Worm (Caenorhabditis elegans): ENCODE measurements around the gene F53F4.18.

F53F4.18 gene

DNA sequence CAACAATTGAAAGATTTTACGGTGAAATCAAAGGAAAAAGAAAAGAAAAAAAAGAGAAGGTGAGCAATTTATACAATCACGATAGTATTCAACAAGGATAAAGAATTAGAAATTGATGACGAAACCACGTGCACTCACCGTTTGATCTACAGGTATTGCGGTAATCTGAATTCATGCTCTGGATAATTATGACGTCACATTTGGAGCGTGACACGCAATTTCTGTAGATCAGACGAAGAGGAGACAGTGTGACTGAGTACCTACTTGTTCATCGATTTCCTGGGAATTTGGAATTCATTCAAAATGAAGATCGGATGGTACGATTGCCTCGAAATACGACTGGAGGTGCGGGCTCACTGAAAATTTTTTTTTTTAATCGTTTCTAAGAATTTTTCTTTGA is 8.4 kb downstream of the F53F4.18 start:
- TF ChIP-seq klf-2 (GFP tag; conservative IDR thresholded peaks at IDR 0.05): no peak
- TF ChIP-seq ref-1 (GFP tag; conservative IDR thresholded peaks at IDR 0.05): no peak
- no peak for TF ChIP-seq med-1 (GFP tag; optimal IDR thresholded peaks at IDR 0.05; ENCODE audit: insufficient read depth)
- no peak for TF ChIP-seq cog-1 (tag; optimal IDR thresholded peaks at IDR 0.05)
- TF ChIP-seq T22C8.4 (GFP tag; IDR thresholded peaks at IDR 0.05): no peak
- TF ChIP-seq ztf-29 (GFP tag; IDR thresholded peaks at IDR 0.05): no peak
- TF ChIP-seq tab-1 (GFP tag; IDR thresholded peaks at IDR 0.05): no peak
- no peak for TF ChIP-seq flt-1 (GFP tag; IDR thresholded peaks at IDR 0.05)
- no peak for TF ChIP-seq ztf-23 (GFP tag; IDR thresholded peaks at IDR 0.05)

DNA sequence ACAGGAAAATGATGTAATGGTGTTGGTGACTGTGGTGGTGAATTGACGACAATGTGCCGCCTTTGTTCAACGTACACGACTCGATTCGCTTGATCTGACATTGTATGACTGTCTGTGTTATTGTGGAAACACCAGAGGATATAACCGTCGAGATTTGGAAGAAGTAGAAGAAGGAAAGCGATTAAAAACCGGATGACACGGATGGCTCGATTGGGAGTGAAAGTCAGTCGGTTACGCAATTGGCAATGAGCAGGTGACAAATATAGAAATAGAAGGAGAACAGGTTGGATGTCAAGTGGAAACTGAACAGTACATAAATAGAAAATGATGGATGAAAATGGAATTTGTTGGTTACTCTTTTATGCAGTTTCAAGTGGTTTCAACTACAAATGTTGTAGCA is 11.0 kb downstream of the F53F4.18 start, which contains the start of gene rdy-2:
Gene rdy-2, minus strand, starts transcription at position 101 of the 400 bp plus-strand sequence.
- TF ChIP-seq klf-2 (GFP tag; conservative IDR thresholded peaks at IDR 0.05) (no peak), tab-1 (GFP tag; IDR thresholded peaks at IDR 0.05) (no peak), flt-1 (GFP tag; IDR thresholded peaks at IDR 0.05) (no peak)

ce11 chrV:13606651-13607242 is 16.8 kb downstream of the F53F4.18 start, which contains the start of gene fmo-4:
TSS of gene fmo-4 (minus strand) at chrV:13606701.
- TF ChIP-seq ztf-23 (GFP tag; IDR thresholded peaks at IDR 0.05) (no peak), klf-2 (GFP tag; conservative IDR thresholded peaks at IDR 0.05) (no peak), flt-1 (GFP tag; IDR thresholded peaks at IDR 0.05) (no peak), T22C8.4 (GFP tag; IDR thresholded peaks at IDR 0.05) (no peak), ref-1 (GFP tag; conservative IDR thresholded peaks at IDR 0.05) (no peak), ztf-29 (GFP tag; IDR thresholded peaks at IDR 0.05) (no peak), cog-1 (tag; optimal IDR thresholded peaks at IDR 0.05) (no peak)

ce11 chrV:13608486-13608885 is 18.6 kb downstream of the F53F4.18 start:
- TF ChIP-seq med-1 (GFP tag; optimal IDR thresholded peaks at IDR 0.05; ENCODE audit: insufficient read depth) (no peak), flt-1 (GFP tag; IDR thresholded peaks at IDR 0.05) (no peak), cog-1 (tag; optimal IDR thresholded peaks at IDR 0.05) (no peak), T22C8.4 (GFP tag; IDR thresholded peaks at IDR 0.05) (no peak), klf-2 (GFP tag; conservative IDR thresholded peaks at IDR 0.05) (no peak), tab-1 (GFP tag; IDR thresholded peaks at IDR 0.05) (no peak), ztf-23 (GFP tag; IDR thresholded peaks at IDR 0.05) (no peak), ztf-29 (GFP tag; IDR thresholded peaks at IDR 0.05) (no peak), ref-1 (GFP tag; conservative IDR thresholded peaks at IDR 0.05) (no peak)

DNA sequence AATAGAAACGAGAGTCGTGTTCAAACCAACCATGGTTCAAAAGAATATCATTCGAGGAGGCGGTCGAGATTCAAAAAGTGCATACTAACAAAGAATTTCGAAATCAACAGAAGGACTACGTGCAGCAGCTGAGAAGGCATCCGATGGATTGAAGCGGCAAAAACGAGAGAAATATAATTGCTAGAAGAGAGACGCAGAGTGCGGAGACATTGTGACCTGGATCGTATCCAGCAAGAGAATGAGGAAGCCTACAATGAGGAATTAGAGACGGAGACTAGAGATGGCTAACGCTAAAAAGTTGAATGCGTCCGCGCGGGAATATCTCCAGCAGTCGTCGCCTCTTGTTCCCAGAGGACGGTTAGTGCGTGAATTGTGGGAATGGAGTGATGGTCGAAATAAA is 19.9 kb downstream of the F53F4.18 start:
- no peak for TF ChIP-seq med-1 (GFP tag; optimal IDR thresholded peaks at IDR 0.05; ENCODE audit: insufficient read depth)
- TF ChIP-seq tab-1 (GFP tag; IDR thresholded peaks at IDR 0.05): no peak
- TF ChIP-seq ztf-23 (GFP tag; IDR thresholded peaks at IDR 0.05): no peak
- no peak for TF ChIP-seq klf-2 (GFP tag; conservative IDR thresholded peaks at IDR 0.05)
- TF ChIP-seq ref-1 (GFP tag; conservative IDR thresholded peaks at IDR 0.05): no peak
- no peak for TF ChIP-seq ztf-29 (GFP tag; IDR thresholded peaks at IDR 0.05)
- TF ChIP-seq T22C8.4 (GFP tag; IDR thresholded peaks at IDR 0.05): no peak
- no peak for TF ChIP-seq flt-1 (GFP tag; IDR thresholded peaks at IDR 0.05)

DNA sequence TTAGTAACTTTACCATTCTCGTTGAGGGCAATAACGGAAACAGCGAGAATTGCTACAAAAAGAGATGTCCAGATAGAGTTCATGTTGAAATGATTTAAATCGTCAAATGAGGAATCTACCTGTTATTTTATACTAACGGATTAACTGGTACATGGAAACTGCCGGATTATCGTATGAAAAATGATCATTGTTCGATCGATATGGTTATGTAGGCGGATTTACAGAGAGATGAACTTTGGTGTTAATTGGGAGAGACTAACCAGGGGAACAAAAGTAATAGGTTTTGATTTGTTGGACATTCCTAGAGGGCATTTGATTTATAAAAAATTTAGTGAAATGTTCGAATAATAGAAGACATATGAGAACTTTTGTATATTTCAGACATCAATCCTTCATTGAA is 21.9 kb downstream of the F53F4.18 start, which contains the start of gene spig-9:
Gene spig-9, minus strand, starts transcription at position 101 of the 400 bp plus-strand sequence.
- TF ChIP-seq cog-1 (tag; optimal IDR thresholded peaks at IDR 0.05) (no peak), tab-1 (GFP tag; IDR thresholded peaks at IDR 0.05) (no peak), T22C8.4 (GFP tag; IDR thresholded peaks at IDR 0.05) (no peak), ztf-29 (GFP tag; IDR thresholded peaks at IDR 0.05) (no peak), ref-1 (GFP tag; conservative IDR thresholded peaks at IDR 0.05) (no peak), med-1 (GFP tag; optimal IDR thresholded peaks at IDR 0.05; ENCODE audit: insufficient read depth) (no peak), flt-1 (GFP tag; IDR thresholded peaks at IDR 0.05) (no peak), klf-2 (GFP tag; conservative IDR thresholded peaks at IDR 0.05) (no peak), ztf-23 (GFP tag; IDR thresholded peaks at IDR 0.05) (no peak)

- TF ChIP-seq ztf-29 (GFP tag; IDR thresholded peaks at IDR 0.05) (no peak), cog-1 (tag; optimal IDR thresholded peaks at IDR 0.05) (no peak), ref-1 (GFP tag; conservative IDR thresholded peaks at IDR 0.05) (no peak), med-1 (GFP tag; optimal IDR thresholded peaks at IDR 0.05; ENCODE audit: insufficient read depth) (no peak), klf-2 (GFP tag; conservative IDR thresholded peaks at IDR 0.05) (no peak), T22C8.4 (GFP tag; IDR thresholded peaks at IDR 0.05) (no peak), ztf-23 (GFP tag; IDR thresholded peaks at IDR 0.05) (no peak), flt-1 (GFP tag; IDR thresholded peaks at IDR 0.05) (no peak), tab-1 (GFP tag; IDR thresholded peaks at IDR 0.05) (no peak)
Observed at ce11 chrV:13613870-13614269, 23.9 kb downstream of the F53F4.18 start, which contains the start of gene F53F4.7. TSS of gene F53F4.7 (minus strand) at chrV:13613970.

DNA sequence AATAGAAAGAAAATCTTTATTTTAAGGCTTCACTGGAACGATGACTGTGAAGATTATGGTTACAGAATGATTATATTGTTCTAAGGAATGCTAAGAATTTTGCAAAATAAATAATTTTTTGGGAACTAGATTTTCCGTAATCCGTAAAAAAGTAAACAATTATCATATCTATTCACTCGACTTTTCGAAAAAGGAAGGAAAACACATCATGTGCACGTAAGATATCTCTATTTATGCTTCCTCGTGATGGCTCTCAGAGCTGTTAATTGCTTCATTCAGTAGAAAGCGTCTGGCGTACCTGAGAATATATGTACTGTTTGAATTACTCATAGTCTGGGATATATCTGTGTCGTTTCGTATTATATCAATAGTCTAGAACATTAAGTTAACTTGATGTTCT is 29.8 kb downstream of the F53F4.18 start, which contains the start of gene srd-11:
Gene srd-11, minus strand, starts transcription at position 101 of the 400 bp plus-strand sequence.
- TF ChIP-seq cog-1 (tag; optimal IDR thresholded peaks at IDR 0.05) (no peak), tab-1 (GFP tag; IDR thresholded peaks at IDR 0.05) (no peak), ref-1 (GFP tag; conservative IDR thresholded peaks at IDR 0.05) (no peak), klf-2 (GFP tag; conservative IDR thresholded peaks at IDR 0.05) (no peak), med-1 (GFP tag; optimal IDR thresholded peaks at IDR 0.05; ENCODE audit: insufficient read depth) (no peak), ztf-23 (GFP tag; IDR thresholded peaks at IDR 0.05) (no peak), T22C8.4 (GFP tag; IDR thresholded peaks at IDR 0.05) (no peak), ztf-29 (GFP tag; IDR thresholded peaks at IDR 0.05) (no peak), flt-1 (GFP tag; IDR thresholded peaks at IDR 0.05) (no peak)

- TF ChIP-seq klf-2 (GFP tag; conservative IDR thresholded peaks at IDR 0.05) (no peak), flt-1 (GFP tag; IDR thresholded peaks at IDR 0.05) (no peak)
Observed at ce11 chrV:13620676-13621075, 30.8 kb downstream of the F53F4.18 start, which contains the start of gene F53F4.15. TSS of gene F53F4.15 (plus strand) at chrV:13620976.

ce11 chrV:13621720-13622119 is 31.8 kb downstream of the F53F4.18 start, which contains the start of gene F53F4.16:
TSS of gene F53F4.16 (minus strand) at chrV:13621820.
- TF ChIP-seq T22C8.4 (GFP tag; IDR thresholded peaks at IDR 0.05) (no peak), cog-1 (tag; optimal IDR thresholded peaks at IDR 0.05) (no peak), ref-1 (GFP tag; conservative IDR thresholded peaks at IDR 0.05) (no peak), ztf-23 (GFP tag; IDR thresholded peaks at IDR 0.05) (no peak), ztf-29 (GFP tag; IDR thresholded peaks at IDR 0.05) (no peak), med-1 (GFP tag; optimal IDR thresholded peaks at IDR 0.05; ENCODE audit: insufficient read depth) (no peak), klf-2 (GFP tag; conservative IDR thresholded peaks at IDR 0.05) (no peak), flt-1 (GFP tag; IDR thresholded peaks at IDR 0.05) (no peak), tab-1 (GFP tag; IDR thresholded peaks at IDR 0.05) (no peak)
